Fruit fly (Drosophila melanogaster): ENCODE data around the gene CG34134.

DNA sequence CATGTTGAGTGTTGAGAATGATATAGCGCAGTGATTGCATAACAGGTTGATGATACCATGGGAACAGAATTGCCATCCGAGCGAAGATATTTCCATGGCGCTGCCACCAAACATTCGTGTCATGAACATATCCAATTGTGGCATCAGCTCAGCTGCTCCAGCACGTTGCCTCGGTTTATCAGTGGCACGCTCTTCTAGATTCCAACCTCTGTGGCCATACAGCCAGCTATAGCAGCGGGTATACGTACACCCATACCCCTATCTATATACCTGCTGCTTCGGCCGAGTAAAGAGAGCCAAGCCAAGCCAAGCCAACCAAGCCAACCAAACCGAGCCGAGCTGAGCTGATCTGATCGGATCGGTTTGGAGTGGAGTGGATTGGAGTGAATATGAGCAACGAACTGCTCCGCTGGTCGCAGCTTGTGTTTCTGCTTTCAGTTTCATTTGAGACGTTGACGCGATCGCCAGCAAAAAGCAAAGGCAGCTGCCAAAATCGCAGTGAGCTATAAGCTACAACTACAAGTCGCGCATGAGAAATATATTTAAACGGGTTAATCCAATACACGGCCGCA lies 42.0 kb downstream of the CG34134 start:
- TF ChIP-seq CG8319 (GFP tag; optimal IDR thresholded peaks at IDR 0.05) (no peak), svp (GFP tag) (no peak), CG11294 (GFP tag; IDR thresholded peaks at IDR 0.05) (no peak), Hr39 (GFP tag; optimal IDR thresholded peaks at IDR 0.05) (no peak), Blimp-1 (GFP tag; optimal IDR thresholded peaks at IDR 0.05) (peak; percentile 91), CG6276 (GFP tag; optimal IDR thresholded peaks at IDR 0.05) (no peak), CG34406 (GFP tag; optimal IDR thresholded peaks at IDR 0.05) (no peak), CG4318 (GFP tag; optimal IDR thresholded peaks at IDR 0.05) (no peak), Met (GFP tag; optimal IDR thresholded peaks at IDR 0.05) (no peak), Sox102F (GFP tag; optimal IDR thresholded peaks at IDR 0.05) (no peak), Smox (GFP tag; optimal IDR thresholded peaks at IDR 0.05) (no peak), CG16779 (tag; optimal IDR thresholded peaks at IDR 0.05) (no peak), Sox14 (GFP tag; optimal IDR thresholded peaks at IDR 0.05) (no peak), fd59A (GFP tag; optimal IDR thresholded peaks at IDR 0.05) (no peak)

Data from whole organism, prepupa.